Fruit fly (Drosophila melanogaster) whole organism, embryonic: Measurements from ENCODE around the gene CG4278.
A peak's percentile ranks its signal among the peaks of the same experiment; 100 is the strongest.

ENCODE experiments used
- Ada2b ChIP-seq: fragments of 200-800 bp; sonication (Bioruptor generic); IDR thresholded peaks from 2 replicates; pipeline ENCODE4 v1.3.6; 2022; ENCODE audit warnings: missing biosample characterization, missing genetic modification characterization
- Antp ChIP-seq: fragments of 200-800 bp; sonication (Bioruptor generic); optimal IDR thresholded peaks from 3 replicates; lab custom pipeline; 2016; ENCODE audit warnings: missing biosample characterization, missing genetic modification characterization
- B-H2 ChIP-seq: fragments of 200-800 bp; sonication (Bioruptor generic); optimal IDR thresholded peaks from 2 replicates; lab custom pipeline; 2018; ENCODE audit warnings: missing biosample characterization, mild to moderate bottlenecking, missing genetic modification characterization
- BEAF-32 ChIP-seq: fragments of 200-800 bp; sonication (Bioruptor generic); optimal IDR thresholded peaks from 3 replicates; lab custom pipeline; 2017; ENCODE audit warnings: missing biosample characterization, missing genetic modification characterization, mild to moderate bottlenecking, moderate library complexity, missing genetic modification reagents
- CG10462 ChIP-seq: fragments of 200-800 bp; sonication (Bioruptor generic); optimal IDR thresholded peaks from 2 replicates; lab custom pipeline; 2016; ENCODE audit warnings: missing biosample characterization, missing genetic modification characterization
- CG13775 ChIP-seq: fragments of 200-800 bp; sonication (Bioruptor generic); optimal IDR thresholded peaks from 3 replicates; lab custom pipeline; 2017; ENCODE audit warnings: missing biosample characterization, mild to moderate bottlenecking, missing genetic modification characterization
- CG14441 ChIP-seq: fragments of 200-800 bp; sonication (Bioruptor generic); IDR thresholded peaks from 2 replicates; pipeline ENCODE4 v1.3.6; 2022; ENCODE audit warnings: missing biosample characterization, missing genetic modification characterization
- CG14860 ChIP-seq: fragments of 200-800 bp; sonication (Bioruptor generic); IDR thresholded peaks from 3 replicates; pipeline ENCODE4 v1.3.6; 2022; ENCODE audit warnings: missing biosample characterization, missing genetic modification characterization; ENCODE audit not compliant: partially characterized antibody
- CG1647 ChIP-seq: fragments of 200-800 bp; sonication (Bioruptor generic); optimal IDR thresholded peaks from 3 replicates; lab custom pipeline; 2016; ENCODE audit warnings: missing biosample characterization, missing genetic modification characterization
- CG17359 ChIP-seq: fragments of 200-800 bp; sonication (Bioruptor generic); optimal IDR thresholded peaks from 3 replicates; lab custom pipeline; 2018; ENCODE audit warnings: missing biosample characterization, mild to moderate bottlenecking, missing genetic modification characterization, moderate library complexity
- CG17361 ChIP-seq: fragments of 200-800 bp; sonication (Bioruptor generic); IDR thresholded peaks from 3 replicates; pipeline ENCODE4 v1.3.6; 2022; ENCODE audit warnings: missing biosample characterization, missing genetic modification characterization
- CG17568 ChIP-seq: fragments of 200-800 bp; sonication (Bioruptor generic); optimal IDR thresholded peaks from 2 replicates; lab custom pipeline; 2018; ENCODE audit warnings: missing biosample characterization, mild to moderate bottlenecking, missing genetic modification characterization, moderate library complexity
- CG17612 ChIP-seq: fragments of 200-800 bp; sonication (Bioruptor generic); IDR thresholded peaks from 2 replicates; pipeline ENCODE4 v1.3.6; 2022; ENCODE audit warnings: missing biosample characterization, missing genetic modification characterization
- CG2129 ChIP-seq: fragments of 200-800 bp; sonication (Bioruptor generic); IDR thresholded peaks from 2 replicates; pipeline ENCODE4 v1.3.6; 2022; ENCODE audit warnings: missing biosample characterization, missing genetic modification characterization; ENCODE audit not compliant: partially characterized antibody
- CG31365 ChIP-seq: fragments of 200-800 bp; sonication (Bioruptor generic); optimal IDR thresholded peaks from 2 replicates; lab custom pipeline; 2018; ENCODE audit warnings: missing biosample characterization, mild to moderate bottlenecking, missing genetic modification characterization
- CG3726 ChIP-seq: fragments of 200-800 bp; sonication (Bioruptor generic); IDR thresholded peaks from 3 replicates; pipeline ENCODE4, ENCODE4 v1.3.6; 2022; ENCODE audit warnings: missing biosample characterization, missing genetic modification characterization
- CG3995 ChIP-seq: fragments of 200-800 bp; sonication (Bioruptor generic); optimal IDR thresholded peaks from 3 replicates; lab custom pipeline; 2016; ENCODE audit warnings: missing biosample characterization, missing genetic modification characterization
- CG4424 ChIP-seq: fragments of 200-800 bp; sonication (Bioruptor generic); optimal IDR thresholded peaks from 3 replicates; lab custom pipeline; 2016; ENCODE audit warnings: missing biosample characterization, missing genetic modification characterization
- CG5245 ChIP-seq: fragments of 200-800 bp; sonication (Bioruptor generic); optimal IDR thresholded peaks from 3 replicates; lab custom pipeline; 2016; ENCODE audit warnings: missing biosample characterization, missing genetic modification characterization
- CG9437 ChIP-seq: fragments of 200-800 bp; sonication (Bioruptor generic); optimal IDR thresholded peaks from 2 replicates; lab custom pipeline; 2018; ENCODE audit warnings: missing biosample characterization, mild to moderate bottlenecking, missing genetic modification characterization
- Chrac-16 ChIP-seq: fragments of 200-800 bp; sonication (Bioruptor generic); optimal IDR thresholded peaks from 3 replicates; lab custom pipeline; 2016; ENCODE audit warnings: missing biosample characterization, missing genetic modification characterization
- CkIIα-i1 ChIP-seq: fragments of 200-800 bp; sonication (Bioruptor generic); IDR thresholded peaks from 2 replicates; pipeline ENCODE4 v1.3.6; 2022; ENCODE audit warnings: missing biosample characterization, missing genetic modification characterization
- Dad ChIP-seq: fragments of 200-800 bp; sonication (Bioruptor generic); optimal IDR thresholded peaks from 3 replicates; lab custom pipeline; 2016; ENCODE audit warnings: missing biosample characterization, missing genetic modification characterization
- Dll ChIP-seq: fragments of 200-800 bp; sonication (Bioruptor generic); IDR thresholded peaks from 4 replicates; pipeline ENCODE4 v1.3.6; 2022; ENCODE audit warnings: missing biosample characterization, missing genetic modification characterization; ENCODE audit not compliant: partially characterized antibody
- E2f1 ChIP-seq: fragments of 200-800 bp; sonication (Bioruptor generic); IDR thresholded peaks from 2 replicates; pipeline ENCODE4 v1.3.6; 2022; ENCODE audit warnings: missing biosample characterization, missing genetic modification characterization
- H15 ChIP-seq: fragments of 200-800 bp; sonication (Bioruptor generic); IDR thresholded peaks from 3 replicates; pipeline ENCODE4 v1.3.6; 2022; ENCODE audit warnings: missing biosample characterization, missing genetic modification characterization
- HLH3B ChIP-seq: fragments of 200-800 bp; sonication (Bioruptor generic); IDR thresholded peaks from 2 replicates; pipeline ENCODE4 v1.3.6; 2022; ENCODE audit warnings: missing biosample characterization, missing genetic modification characterization
- Hey ChIP-seq: fragments of 200-800 bp; sonication (Bioruptor generic); optimal IDR thresholded peaks from 3 replicates; lab custom pipeline; 2018; ENCODE audit warnings: missing biosample characterization, mild to moderate bottlenecking, missing genetic modification characterization
- Hr78 ChIP-seq, 2 experiments: fragments of 200-800 bp in 1 of 2; fragments of >200 bp in 1 of 2; sonication (Bioruptor generic) in 1 of 2; optimal IDR thresholded peaks; 2 replicates each; lab custom pipeline; 2017 to 2019; ENCODE audit warnings: missing biosample characterization in 2 of 2, missing genetic modification characterization in 2 of 2, mild to moderate bottlenecking in 1 of 2, moderate library complexity in 1 of 2
- Myb ChIP-seq: fragments of 200-800 bp; sonication (Bioruptor generic); optimal IDR thresholded peaks from 2 replicates; lab custom pipeline; 2016; ENCODE audit warnings: missing biosample characterization, missing genetic modification characterization
- NC2β ChIP-seq: fragments of 200-800 bp; sonication (Bioruptor generic); optimal IDR thresholded peaks from 2 replicates; lab custom pipeline; 2016; ENCODE audit warnings: missing biosample characterization, missing genetic modification characterization
- NfI ChIP-seq: fragments of 200-800 bp; sonication (Bioruptor generic); optimal IDR thresholded peaks from 3 replicates; lab custom pipeline; 2018; ENCODE audit warnings: missing biosample characterization, mild to moderate bottlenecking, missing genetic modification characterization, moderate library complexity
- Optix ChIP-seq: fragments of 200-800 bp; sonication (Bioruptor generic); IDR thresholded peaks from 3 replicates; pipeline ENCODE4 v1.3.6; 2022; ENCODE audit warnings: missing biosample characterization, missing genetic modification characterization
- Taf1 ChIP-seq: fragments of 200-800 bp; sonication (Bioruptor generic); IDR thresholded peaks from 2 replicates; pipeline ENCODE4 v1.3.6; 2022; ENCODE audit warnings: missing biosample characterization, missing genetic modification characterization
- ac ChIP-seq: fragments of 200-800 bp; sonication (Bioruptor generic); optimal IDR thresholded peaks from 3 replicates; lab custom pipeline; 2017; ENCODE audit warnings: missing biosample characterization, mild to moderate bottlenecking, missing genetic modification characterization
- crol ChIP-seq: fragments of 200-800 bp; sonication (Bioruptor generic); IDR thresholded peaks from 2 replicates; pipeline ENCODE4 v1.3.6; 2022; ENCODE audit warnings: missing biosample characterization, missing genetic modification characterization
- dati ChIP-seq: fragments of 200-800 bp; sonication (Bioruptor generic); IDR thresholded peaks from 2 replicates; pipeline ENCODE4 v1.3.6; 2022; ENCODE audit warnings: missing biosample characterization, missing genetic modification characterization
- ftz-f1 ChIP-seq: fragments of 200-800 bp; sonication (Bioruptor generic); optimal IDR thresholded peaks from 2 replicates; lab custom pipeline; 2016; ENCODE audit warnings: missing biosample characterization, missing genetic modification characterization
- gfzf ChIP-seq: fragments of 200-800 bp; sonication (Bioruptor generic); optimal IDR thresholded peaks from 2 replicates; lab custom pipeline; 2016; ENCODE audit warnings: missing biosample characterization, mild to moderate bottlenecking, missing genetic modification characterization, moderate library complexity
- hb ChIP-seq: fragments of 200-800 bp; sonication (Bioruptor generic); IDR thresholded peaks from 3 replicates; pipeline ENCODE4 v1.3.6; 2022; ENCODE audit warnings: missing biosample characterization, missing genetic modification characterization; ENCODE audit not compliant: partially characterized antibody
- klu ChIP-seq: fragments of 200-800 bp; sonication (Bioruptor generic); IDR thresholded peaks from 2 replicates; pipeline ENCODE4 v1.3.6; 2022; ENCODE audit warnings: missing biosample characterization, missing genetic modification characterization
- kni ChIP-seq: fragments of 200-800 bp; sonication (Bioruptor generic); optimal IDR thresholded peaks from 3 replicates; lab custom pipeline; 2017; ENCODE audit warnings: mild to moderate bottlenecking, missing biosample characterization, missing genetic modification reagents, missing genetic modification characterization
- lilli ChIP-seq: fragments of 200-800 bp; sonication (Bioruptor generic); optimal IDR thresholded peaks from 3 replicates; lab custom pipeline; 2016; ENCODE audit warnings: missing biosample characterization, missing genetic modification characterization
- lov ChIP-seq, 2 experiments: fragments of 200-800 bp in 1 of 2; fragments of >200 bp in 1 of 2; sonication (Bioruptor generic) in 1 of 2; IDR thresholded peaks in 1 of 2; optimal IDR thresholded peaks in 1 of 2; 2 replicates in 1 of 2; 3 replicates in 1 of 2; pipeline versions ENCODE4 v1.3.6 to Lab custom; 2017 to 2022; ENCODE audit warnings: missing biosample characterization in 1 of 2, missing genetic modification characterization in 1 of 2
- sr ChIP-seq: fragments of 200-800 bp; sonication (Bioruptor generic); IDR thresholded peaks from 3 replicates; pipeline ENCODE4 v1.3.6; 2022; ENCODE audit warnings: missing biosample characterization, missing genetic modification characterization
- tgo ChIP-seq: fragments of 200-800 bp; sonication (Bioruptor generic); IDR thresholded peaks from 3 replicates; pipeline ENCODE4 v1.3.6; 2022; ENCODE audit warnings: missing biosample characterization, missing genetic modification characterization
- unpg ChIP-seq: fragments of 200-800 bp; sonication (Bioruptor generic); optimal IDR thresholded peaks from 3 replicates; lab custom pipeline; 2018; ENCODE audit warnings: missing biosample characterization, mild to moderate bottlenecking, missing genetic modification characterization, moderate library complexity
- wdn ChIP-seq: fragments of 200-800 bp; sonication (Bioruptor generic); IDR thresholded peaks from 2 replicates; pipeline ENCODE4 v1.3.6; 2022; ENCODE audit warnings: missing biosample characterization, missing genetic modification characterization
- zfh2 ChIP-seq: fragments of 200-800 bp; sonication (Bioruptor generic); optimal IDR thresholded peaks from 2 replicates; lab custom pipeline; 2016; ENCODE audit warnings: missing biosample characterization, missing genetic modification characterization

CG4278 gene

DNA sequence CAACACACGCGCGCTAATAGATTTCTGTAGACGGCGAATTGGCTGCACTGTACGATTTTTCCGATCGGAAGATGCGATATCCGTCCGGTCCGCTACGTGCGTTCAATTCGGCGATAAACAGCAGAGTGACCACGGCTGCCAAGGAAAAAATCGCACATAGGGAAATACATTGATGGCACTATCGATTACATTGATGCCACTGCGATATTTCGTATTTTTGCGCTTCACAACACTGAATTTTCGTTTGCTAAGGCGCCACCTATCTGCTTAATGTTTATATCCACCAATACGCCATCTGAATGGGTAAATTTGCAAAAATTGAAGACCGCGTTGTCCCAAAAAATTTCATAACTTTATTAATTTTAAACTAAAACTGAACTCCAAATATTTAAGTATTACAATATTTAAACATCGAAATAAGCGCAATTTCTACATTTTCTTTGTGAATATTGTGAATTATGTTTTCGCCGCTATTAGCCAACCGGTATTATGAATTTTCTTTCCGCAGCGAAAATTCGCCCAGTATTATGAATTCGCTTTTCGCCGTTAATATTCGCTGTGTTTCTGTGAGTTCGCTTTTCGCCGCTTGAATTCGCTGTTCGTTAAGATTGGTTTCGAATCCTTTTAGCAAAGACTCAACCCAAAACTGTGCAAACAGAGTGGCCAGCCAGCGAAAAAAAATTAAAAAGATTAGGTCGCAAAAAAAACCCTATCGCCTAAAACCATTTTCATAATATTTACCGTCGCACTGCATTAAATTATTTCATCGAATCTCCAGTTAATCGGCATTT, 39.1 kb upstream of the CG4278 start, which contains the start of the genes crp and pkaap (continued):
- TF ChIP-seq B-H2 (GFP tag; lab: Kevin White, UChicago): peak; percentile 90
- peak; percentile 55 for TF ChIP-seq CG3995
- TF ChIP-seq NC2β: peak; percentile 86
- peak; percentile 88 for TF ChIP-seq Chrac-16 (GFP tag; lab: Kevin White, UChicago)
- TF ChIP-seq Optix: no peak
- peak; percentile 16 for TF ChIP-seq Hey (tag; lab: Kevin White, UChicago)
- no peak for TF ChIP-seq crol
- TF ChIP-seq hb (GFP tag; lab: Robert Waterston, UW): no peak
- no peak for TF ChIP-seq CkIIα-i1 (GFP tag; lab: Robert Waterston, UW)
- TF ChIP-seq CG31365 (tag; lab: Kevin White, UChicago): peak; percentile 66
- TF ChIP-seq CG13775 (GFP tag; lab: Kevin White, UChicago): peak; percentile 58
- peak; percentile 3 for TF ChIP-seq ac
- no peak for TF ChIP-seq lov (optimal IDR thresholded peaks at IDR 0.05; lab: Kevin White, UChicago)
- TF ChIP-seq lov (GFP tag; IDR thresholded peaks at IDR 0.05; lab: Robert Waterston, UW): no peak
- TF ChIP-seq CG17361 (GFP tag; lab: Robert Waterston, UW): no peak
- no peak for TF ChIP-seq CG2129 (GFP tag; lab: Robert Waterston, UW)
- no peak for TF ChIP-seq wdn (GFP tag; lab: Robert Waterston, UW)
- no peak for TF ChIP-seq E2f1
- TF ChIP-seq CG4424: peak; percentile 75
- peak; percentile 60 for TF ChIP-seq ftz-f1 (GFP tag; lab: Kevin White, UChicago)
- peak; percentile 84 for TF ChIP-seq Myb (GFP tag; lab: Kevin White, UChicago)
- no peak for TF ChIP-seq Ada2b
- no peak for TF ChIP-seq CG17612 (GFP tag; lab: Robert Waterston, UW)
- TF ChIP-seq Hr78 (GFP tag; optimal IDR thresholded peaks at IDR 0.05; lab: Kevin White, UChicago): no peak
- TF ChIP-seq kni: no peak
- peak; percentile 73 for TF ChIP-seq CG17359
- TF ChIP-seq BEAF-32 (GFP tag; lab: Kevin White, UChicago): peak; percentile 97
- TF ChIP-seq NfI (GFP tag; lab: Kevin White, UChicago): peak; percentile 83
- peak; percentile 84 for TF ChIP-seq zfh2 (GFP tag; lab: Kevin White, UChicago)
- TF ChIP-seq tgo (GFP tag; lab: Robert Waterston, UW): no peak
- TF ChIP-seq CG14860: no peak
- TF ChIP-seq H15 (GFP tag; lab: Robert Waterston, UW): no peak
- no peak for TF ChIP-seq CG14441
- no peak for TF ChIP-seq klu (GFP tag; lab: Robert Waterston, UW)
- TF ChIP-seq HLH3B (GFP tag; lab: Robert Waterston, UW): no peak
- no peak for TF ChIP-seq sr (GFP tag; lab: Robert Waterston, UW)
- TF ChIP-seq Antp: peak; percentile 94
- TF ChIP-seq CG9437 (GFP tag; lab: Kevin White, UChicago): no peak
- peak; percentile 89 for TF ChIP-seq CG1647 (GFP tag; lab: Kevin White, UChicago)
- peak; percentile 98 for TF ChIP-seq gfzf (GFP tag; lab: Kevin White, UChicago)
- TF ChIP-seq unpg (GFP tag; lab: Kevin White, UChicago): peak; percentile 74
- no peak for TF ChIP-seq Dll
- peak; percentile 52 for TF ChIP-seq CG10462
- TF ChIP-seq CG5245 (GFP tag; lab: Kevin White, UChicago): peak; percentile 90
- TF ChIP-seq dati (GFP tag; lab: Robert Waterston, UW): no peak
- peak; percentile 87 for TF ChIP-seq Dad (GFP tag; lab: Kevin White, UChicago)
- TF ChIP-seq Taf1 (GFP tag; lab: Robert Waterston, UW): no peak
- TF ChIP-seq CG3726 (GFP tag; lab: Robert Waterston, UW): no peak
- no peak for TF ChIP-seq CG17568 (GFP tag; lab: Kevin White, UChicago)
- peak; percentile 93 for TF ChIP-seq lilli (GFP tag; lab: Kevin White, UChicago)
